Fruit fly (Drosophila melanogaster) whole organism, pupa: ENCODE results near the gene CG14322.

Experiments used
- CG10348 ChIP-seq: fragments of 200-800 bp; sonication (Bioruptor generic); IDR thresholded peaks from 2 replicates; pipeline ENCODE4 v1.3.6; 2022; ENCODE audit warnings: missing biosample characterization, missing genetic modification characterization
- CG12605 ChIP-seq: fragments of 200-800 bp; sonication (Bioruptor generic); IDR thresholded peaks from 2 replicates; pipeline ENCODE4 v1.3.6; 2022; ENCODE audit warnings: missing biosample characterization, missing genetic modification characterization
- CG13204 ChIP-seq: fragments of 200-800 bp; sonication (Bioruptor generic); optimal IDR thresholded peaks from 2 replicates; lab custom pipeline; 2018; ENCODE audit warnings: missing biosample characterization, mild to moderate bottlenecking, missing genetic modification characterization, moderate library complexity
- CG14655 ChIP-seq: fragments of 200-800 bp; sonication (Bioruptor generic); optimal IDR thresholded peaks from 3 replicates; lab custom pipeline; 2017; ENCODE audit warnings: mild to moderate bottlenecking, missing biosample characterization, missing genetic modification reagents, missing genetic modification characterization
- CG15710 ChIP-seq: fragments of 200-800 bp; sonication (Bioruptor generic); optimal IDR thresholded peaks from 2 replicates; lab custom pipeline; 2018; ENCODE audit warnings: missing biosample characterization, mild to moderate bottlenecking, missing genetic modification characterization, moderate library complexity
- CG17806 ChIP-seq: fragments of 200-800 bp; sonication (Bioruptor generic); optimal IDR thresholded peaks from 2 replicates; lab custom pipeline; 2018; ENCODE audit warnings: missing biosample characterization, mild to moderate bottlenecking, missing genetic modification characterization, moderate library complexity
- CG32121 ChIP-seq: fragments of 200-800 bp; sonication (Bioruptor generic); IDR thresholded peaks from 2 replicates; pipeline ENCODE4 v1.3.6; 2022; ENCODE audit warnings: missing biosample characterization, missing genetic modification characterization
- CG34367 ChIP-seq: fragments of 200-800 bp; sonication (Bioruptor generic); optimal IDR thresholded peaks from 2 replicates; lab custom pipeline; 2018; ENCODE audit warnings: missing biosample characterization, mild to moderate bottlenecking, missing genetic modification characterization
- CG4496 ChIP-seq: fragments of 200-800 bp; sonication (Bioruptor generic); IDR thresholded peaks from 3 replicates; pipeline ENCODE4 v1.3.6; 2022; ENCODE audit warnings: missing biosample characterization, missing genetic modification characterization
- CG8159 ChIP-seq: fragments of 200-800 bp; sonication (Bioruptor generic); optimal IDR thresholded peaks from 3 replicates; lab custom pipeline; 2018; ENCODE audit warnings: missing biosample characterization, mild to moderate bottlenecking, missing genetic modification characterization, moderate library complexity
- CG8301 ChIP-seq: fragments of 200-800 bp; sonication (Bioruptor generic); optimal IDR thresholded peaks from 2 replicates; lab custom pipeline; 2018; ENCODE audit warnings: missing biosample characterization, mild to moderate bottlenecking, missing genetic modification characterization
- CG9948 ChIP-seq: fragments of 200-800 bp; sonication (Bioruptor generic); optimal IDR thresholded peaks from 2 replicates; lab custom pipeline; 2018; ENCODE audit warnings: missing biosample characterization, mild to moderate bottlenecking, missing genetic modification characterization, moderate library complexity
- D1 ChIP-seq: fragments of 200-800 bp; sonication (Bioruptor generic); optimal IDR thresholded peaks from 2 replicates; lab custom pipeline; 2018; ENCODE audit warnings: missing biosample characterization, mild to moderate bottlenecking, missing genetic modification characterization, moderate library complexity
- EcR ChIP-seq: fragments of 200-800 bp; sonication (Bioruptor generic); optimal IDR thresholded peaks from 3 replicates; lab custom pipeline; 2019; ENCODE audit warnings: missing biosample characterization, missing genetic modification characterization, mild to moderate bottlenecking, moderate library complexity, missing genetic modification reagents
- Ets98B ChIP-seq: fragments of 200-800 bp; sonication (Bioruptor generic); IDR thresholded peaks from 2 replicates; pipeline ENCODE4 v1.3.6; 2022; ENCODE audit warnings: missing biosample characterization, missing genetic modification characterization
- Pif1A ChIP-seq: fragments of 200-800 bp; sonication (Bioruptor generic); optimal IDR thresholded peaks from 3 replicates; lab custom pipeline; 2016; ENCODE audit warnings: missing biosample characterization, missing genetic modification characterization
- Pif1B ChIP-seq: fragments of 200-800 bp; sonication (Bioruptor generic); optimal IDR thresholded peaks from 3 replicates; lab custom pipeline; 2016; ENCODE audit warnings: missing biosample characterization, missing genetic modification characterization
- Snoo ChIP-seq: fragments of 200-800 bp; sonication (Bioruptor generic); optimal IDR thresholded peaks from 3 replicates; lab custom pipeline; 2017; ENCODE audit warnings: missing biosample characterization, mild to moderate bottlenecking, missing genetic modification characterization, inconsistent platforms
- fd96Ca ChIP-seq: fragments of 200-800 bp; sonication (Bioruptor generic); IDR thresholded peaks from 3 replicates; pipeline ENCODE4 v1.3.6; 2022; ENCODE audit warnings: missing biosample characterization, missing genetic modification characterization
- gl ChIP-seq: fragments of 200-800 bp; sonication (Bioruptor generic); optimal IDR thresholded peaks from 2 replicates; lab custom pipeline; 2018; ENCODE audit warnings: missing biosample characterization, mild to moderate bottlenecking, missing genetic modification characterization
- rn ChIP-seq: fragments of 200-800 bp; sonication (Bioruptor generic); IDR thresholded peaks from 2 replicates; pipeline ENCODE4 v1.3.6; 2022; ENCODE audit warnings: missing biosample characterization, missing genetic modification characterization

CG14322 gene

dm6 chr3R:17647444-17647843, at the start of gene CG14322:
TSS of gene CG14322 (plus strand) at chr3R:17647679.
- TF ChIP-seq D1 (tag; lab: Kevin White, UChicago) (no peak), CG14655 (GFP tag; lab: Kevin White, UChicago) (no peak), gl (no peak), CG17806 (tag; lab: Kevin White, UChicago) (no peak), CG9948 (tag; lab: Kevin White, UChicago) (no peak), CG34367 (tag; lab: Kevin White, UChicago) (no peak), CG15710 (tag; lab: Kevin White, UChicago) (no peak), CG32121 (GFP tag; lab: Robert Waterston, UW) (no peak), CG12605 (GFP tag; lab: Robert Waterston, UW) (no peak), Pif1A (GFP tag; lab: Kevin White, UChicago) (no peak), EcR (GFP tag; lab: Kevin White, UChicago) (no peak)

DNA sequence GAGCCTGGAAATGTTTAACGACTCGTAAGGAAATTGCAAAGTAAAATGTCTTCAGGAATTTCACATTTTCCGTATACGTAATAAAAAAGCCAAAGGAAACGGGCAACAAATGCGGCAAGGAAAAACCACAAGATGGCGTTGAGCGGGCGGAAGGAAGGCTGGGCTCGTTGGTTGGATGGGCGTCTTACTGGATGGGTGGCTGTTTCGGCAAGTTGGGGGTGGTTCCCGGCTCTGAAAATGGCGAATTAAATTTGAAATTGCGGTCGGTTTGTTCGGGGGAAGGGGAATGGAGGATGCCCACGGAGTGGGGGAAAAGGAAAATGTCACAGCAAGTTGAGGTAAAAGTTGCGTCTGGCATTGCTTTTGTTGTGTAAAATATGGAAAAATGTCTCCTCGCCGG, 47.8 kb upstream of the CG14322 start:
- no peak for TF ChIP-seq CG15710 (tag; lab: Kevin White, UChicago)
- TF ChIP-seq CG4496, result no peak
- TF ChIP-seq CG14655 (GFP tag; lab: Kevin White, UChicago), result no peak
- no peak for TF ChIP-seq EcR (GFP tag; lab: Kevin White, UChicago)
- TF ChIP-seq CG13204 (GFP tag; lab: Kevin White, UChicago), result no peak
- TF ChIP-seq CG9948 (tag; lab: Kevin White, UChicago), result no peak
- TF ChIP-seq CG8301, result no peak
- TF ChIP-seq CG10348 (GFP tag; lab: Robert Waterston, UW), result no peak
- TF ChIP-seq D1 (tag; lab: Kevin White, UChicago), result no peak
- no peak for TF ChIP-seq Pif1B
- no peak for TF ChIP-seq CG17806 (tag; lab: Kevin White, UChicago)
- no peak for TF ChIP-seq Ets98B (GFP tag; lab: Robert Waterston, UW)
- no peak for TF ChIP-seq Pif1A (GFP tag; lab: Kevin White, UChicago)
- no peak for TF ChIP-seq Snoo (tag; lab: Kevin White, UChicago)
- no peak for TF ChIP-seq CG34367 (tag; lab: Kevin White, UChicago)
- TF ChIP-seq gl, result no peak
- TF ChIP-seq CG8159 (tag; lab: Kevin White, UChicago), result no peak
- no peak for TF ChIP-seq CG12605 (GFP tag; lab: Robert Waterston, UW)
- no peak for TF ChIP-seq fd96Ca (GFP tag; lab: Robert Waterston, UW)

DNA sequence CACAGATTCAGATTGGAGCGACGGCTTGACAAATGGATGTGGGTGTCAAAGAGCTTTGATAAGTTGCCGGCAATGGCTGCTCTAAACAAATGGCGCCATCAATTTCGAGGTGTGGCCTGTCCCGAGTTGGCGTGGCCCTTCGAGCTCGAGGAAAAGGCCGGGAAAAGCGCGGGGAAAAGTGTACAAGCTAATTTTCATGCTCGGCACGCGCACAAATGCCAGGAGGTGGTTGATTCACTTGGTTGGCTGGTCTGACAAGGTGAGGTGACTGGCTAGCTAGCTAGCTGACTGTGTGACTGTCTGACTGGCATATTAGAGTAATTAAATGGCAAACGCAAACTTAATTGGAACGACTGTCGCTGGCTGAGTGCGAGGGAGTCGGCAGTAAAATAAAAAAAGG, 45.6 kb upstream of the CG14322 start:
- TF ChIP-seq EcR (GFP tag; lab: Kevin White, UChicago) (no peak), CG9948 (tag; lab: Kevin White, UChicago) (no peak), CG17806 (tag; lab: Kevin White, UChicago) (no peak), Pif1A (GFP tag; lab: Kevin White, UChicago) (no peak), CG4496 (no peak), Snoo (tag; lab: Kevin White, UChicago) (no peak), CG15710 (tag; lab: Kevin White, UChicago) (no peak), gl (no peak), fd96Ca (GFP tag; lab: Robert Waterston, UW) (no peak), CG12605 (GFP tag; lab: Robert Waterston, UW) (no peak), CG8301 (no peak), CG8159 (tag; lab: Kevin White, UChicago) (no peak), rn (GFP tag; lab: Robert Waterston, UW) (no peak), CG13204 (GFP tag; lab: Kevin White, UChicago) (no peak), D1 (tag; lab: Kevin White, UChicago) (no peak), CG34367 (tag; lab: Kevin White, UChicago) (no peak), Pif1B (no peak), CG10348 (GFP tag; lab: Robert Waterston, UW) (no peak)

- TF ChIP-seq Ets98B (GFP tag; lab: Robert Waterston, UW), result no peak
- no peak for TF ChIP-seq EcR (GFP tag; lab: Kevin White, UChicago)
- no peak for TF ChIP-seq CG15710 (tag; lab: Kevin White, UChicago)
- TF ChIP-seq D1 (tag; lab: Kevin White, UChicago), result no peak
- TF ChIP-seq Snoo (tag; lab: Kevin White, UChicago), result no peak
- no peak for TF ChIP-seq Pif1B
- TF ChIP-seq CG4496, result no peak
- TF ChIP-seq CG10348 (GFP tag; lab: Robert Waterston, UW), result no peak
- no peak for TF ChIP-seq CG8159 (tag; lab: Kevin White, UChicago)
- no peak for TF ChIP-seq CG9948 (tag; lab: Kevin White, UChicago)
- TF ChIP-seq CG17806 (tag; lab: Kevin White, UChicago), result no peak
- no peak for TF ChIP-seq CG12605 (GFP tag; lab: Robert Waterston, UW)
- TF ChIP-seq gl, result no peak
- no peak for TF ChIP-seq rn (GFP tag; lab: Robert Waterston, UW)
- TF ChIP-seq CG14655 (GFP tag; lab: Kevin White, UChicago), result no peak
- no peak for TF ChIP-seq Pif1A (GFP tag; lab: Kevin White, UChicago)
- TF ChIP-seq CG32121 (GFP tag; lab: Robert Waterston, UW), result no peak
- TF ChIP-seq CG8301, result no peak
- TF ChIP-seq CG13204 (GFP tag; lab: Kevin White, UChicago), result no peak
Observed at dm6 chr3R:17602974-17603373, 44.5 kb upstream of the CG14322 start.

DNA sequence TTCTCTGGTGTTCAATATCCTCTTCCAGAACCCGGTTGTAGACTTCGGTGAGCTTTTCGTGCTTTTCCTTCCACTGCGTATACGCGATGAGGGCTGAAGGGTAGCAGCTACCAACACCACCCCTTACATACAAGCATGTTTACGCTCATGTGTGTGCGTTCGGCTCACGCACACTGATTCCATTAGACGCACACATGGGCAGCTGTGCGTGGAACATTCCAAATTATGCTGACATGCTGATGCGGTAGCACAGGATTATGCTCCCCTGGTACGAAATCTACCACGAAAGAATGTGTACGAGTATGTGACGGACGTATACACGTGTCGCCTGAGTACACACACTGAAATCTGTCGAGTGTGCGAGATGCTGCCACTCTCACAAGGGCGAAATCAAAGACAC, 43.8 kb upstream of the CG14322 start:
- TF ChIP-seq gl, result no peak
- TF ChIP-seq CG15710 (tag; lab: Kevin White, UChicago), result no peak
- TF ChIP-seq CG4496, result no peak
- peak; percentile 11 for TF ChIP-seq D1 (tag; lab: Kevin White, UChicago)
